Fruit fly (Drosophila melanogaster) whole organism, adult: Measurements from ENCODE around the gene Cyp313a1.

ENCODE experiments used
- CG1620 ChIP-seq: fragments of 200-800 bp; sonication (Bioruptor generic); optimal IDR thresholded peaks from 2 replicates; lab custom pipeline; 2016; ENCODE audit warnings: missing biosample characterization, missing genetic modification characterization
- cic ChIP-seq: fragments of 200-800 bp; sonication (Bioruptor generic); optimal IDR thresholded peaks from 2 replicates; lab custom pipeline; 2017; ENCODE audit warnings: missing biosample characterization, mild to moderate bottlenecking, missing genetic modification characterization, moderate library complexity
- kay ChIP-seq: fragments of 200-800 bp; sonication (Bioruptor generic); peaks from one replicate; lab custom pipeline; 2016; ENCODE audit warnings: missing biosample characterization, missing genetic modification characterization, borderline replicate concordance
- pad ChIP-seq: fragments of 200-800 bp; sonication (Bioruptor generic); optimal IDR thresholded peaks from 3 replicates; lab custom pipeline; 2017; ENCODE audit warnings: missing biosample characterization, missing genetic modification characterization, mild to moderate bottlenecking, moderate library complexity, missing genetic modification reagents

DNA sequence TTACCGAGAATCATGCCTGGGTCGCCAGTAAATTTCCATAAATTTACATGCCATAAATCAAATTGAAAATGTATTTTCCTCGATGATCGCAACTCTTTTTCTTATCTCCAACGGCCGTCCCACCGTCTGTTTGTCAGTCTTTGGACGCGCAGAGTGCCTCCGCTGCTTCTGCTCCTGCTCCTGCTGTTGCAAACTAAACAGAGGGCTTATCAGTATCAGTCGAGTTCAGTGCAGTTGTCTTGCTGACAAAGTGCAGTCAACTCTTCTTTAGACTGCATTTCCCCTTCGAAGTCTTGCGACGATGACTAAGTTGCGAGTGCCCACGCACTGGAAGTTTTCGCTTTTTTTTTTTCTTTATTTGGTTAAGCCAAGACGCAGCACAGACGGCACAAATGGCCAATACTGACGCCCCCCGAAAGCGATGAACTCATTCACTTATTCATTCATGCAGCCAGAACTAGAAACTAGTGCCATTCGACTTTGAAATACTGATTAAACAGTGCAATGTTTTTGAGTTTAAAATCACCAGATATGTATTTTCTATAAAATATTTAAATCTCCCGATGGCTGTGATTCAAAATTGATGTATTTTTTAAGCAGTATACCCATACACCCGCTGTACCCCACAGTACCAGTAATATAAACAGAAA is 46.7 kb upstream of the Cyp313a1 start:
- TF ChIP-seq kay (GFP tag; lab: Kevin White, UChicago), result no peak
- TF ChIP-seq pad (GFP tag; lab: Kevin White, UChicago), result no peak
- TF ChIP-seq cic (GFP tag; lab: Kevin White, UChicago), result no peak
- no peak for TF ChIP-seq CG1620 (GFP tag; lab: Kevin White, UChicago)
